Worm (Caenorhabditis elegans) whole organism, L4 larva: ENCODE results near the gene srh-140.
"Not testable (repeated sequence)": the region's sequence is repeated elsewhere in the genome, so short reads cannot be mapped to it uniquely, and the experiment has no call there.

Experiments
- F10B5.3 ChIP-seq: sonication (generic microtip); optimal IDR thresholded peaks from 2 replicates; lab custom pipeline; 2016; ENCODE audit warnings: mild to moderate bottlenecking, missing genetic modification characterization, missing compliant biosample characterization
- F49E8.2 ChIP-seq: sonication (generic microtip); optimal IDR thresholded peaks from 2 replicates; lab custom pipeline; 2016; ENCODE audit warnings: missing compliant biosample characterization, mild to moderate bottlenecking, missing genetic modification characterization, borderline replicate concordance
- Y105C5A.15 ChIP-seq: fragments of 200-800 bp; sonication (Bioruptor generic); IDR thresholded peaks from 2 replicates; pipeline ENCODE4 v1.3.6; 2022; ENCODE audit warnings: missing genetic modification characterization, missing compliant biosample characterization
- Y5F2A.4 ChIP-seq: fragments of 200-800 bp; sonication (Bioruptor generic); optimal IDR thresholded peaks from 2 replicates; lab custom pipeline; 2018; ENCODE audit warnings: mild to moderate bottlenecking, missing genetic modification characterization, missing compliant biosample characterization
- ZK337.2 ChIP-seq: fragments of 200-800 bp; sonication (Bioruptor generic); IDR thresholded peaks from 2 replicates; pipeline ENCODE4 v1.3.6; 2022; ENCODE audit warnings: missing genetic modification reagents, missing genetic modification characterization, missing compliant biosample characterization
- aha-1 ChIP-seq: fragments of 150-350 bp; peaks from one replicate; lab custom pipeline; 2014; ENCODE audit warnings: missing biosample characterization, missing genetic modification characterization
- aly-2 ChIP-seq: sonication (generic microtip); optimal IDR thresholded peaks from 2 replicates; lab custom pipeline; 2018; ENCODE audit warnings: missing biosample characterization, missing genetic modification characterization
- ama-1 ChIP-seq: fragments of 150-350 bp; optimal IDR thresholded peaks from 2 replicates; lab custom pipeline; 2014; ENCODE audit warnings: inconsistent platforms, mixed read lengths
- arid-1 ChIP-seq: fragments of 200-800 bp; sonication (Bioruptor generic); conservative IDR thresholded peaks from 2 replicates; pipeline ENCODE4 v1.3.6; 2022; ENCODE audit warnings: missing genetic modification reagents, missing genetic modification characterization, missing compliant biosample characterization
- attf-4 ChIP-seq: sonication (generic microtip); optimal IDR thresholded peaks from 3 replicates; lab custom pipeline; 2017; ENCODE audit warnings: missing biosample characterization, missing genetic modification characterization
- ceh-20 ChIP-seq: fragments of 200-800 bp; sonication (Bioruptor generic); IDR thresholded peaks from 2 replicates; pipeline ENCODE4 v1.3.6; 2022; ENCODE audit warnings: missing genetic modification reagents, missing genetic modification characterization, missing compliant biosample characterization
- ceh-32 ChIP-seq: sonication (generic microtip); optimal IDR thresholded peaks from 2 replicates; lab custom pipeline; 2016; ENCODE audit warnings: mild to moderate bottlenecking, missing genetic modification characterization, missing compliant biosample characterization; ENCODE audit not compliant: poor library complexity
- ceh-82 ChIP-seq: sonication (generic microtip); optimal IDR thresholded peaks from 2 replicates; lab custom pipeline; 2017; ENCODE audit warnings: missing biosample characterization, missing genetic modification characterization
- cey-2 ChIP-seq: sonication (generic microtip); optimal IDR thresholded peaks from 3 replicates; lab custom pipeline; 2017; ENCODE audit warnings: missing genetic modification characterization, mild to moderate bottlenecking, missing compliant biosample characterization, antibody characterized with exemption, borderline replicate concordance; ENCODE audit not compliant: insufficient read depth
- dmd-6 ChIP-seq: fragments of 200-800 bp; sonication (Bioruptor generic); IDR thresholded peaks from 2 replicates; pipeline ENCODE4 v1.3.6; 2022; ENCODE audit warnings: missing genetic modification reagents, missing genetic modification characterization, missing compliant biosample characterization
- dpl-1 ChIP-seq: fragments of 150-350 bp; optimal IDR thresholded peaks from 2 replicates; lab custom pipeline; 2014; ENCODE audit warnings: missing biosample characterization, missing genetic modification reagents, missing genetic modification characterization
- egl-27 ChIP-seq: sonication (generic microtip); optimal IDR thresholded peaks from 3 replicates; lab custom pipeline; 2017; ENCODE audit warnings: missing biosample characterization, missing genetic modification reagents, missing genetic modification characterization
- gei-8 ChIP-seq: fragments of 200-800 bp; sonication (Bioruptor generic); optimal IDR thresholded peaks from 2 replicates; lab custom pipeline; 2018; ENCODE audit warnings: mild to moderate bottlenecking, missing genetic modification characterization, missing compliant biosample characterization
- hlh-11 ChIP-seq: fragments of 200-800 bp; sonication (Bioruptor generic); optimal IDR thresholded peaks from 2 replicates; lab custom pipeline; 2018; ENCODE audit warnings: mild to moderate bottlenecking, missing genetic modification characterization, missing compliant biosample characterization
- lim-7 ChIP-seq: fragments of 200-800 bp; sonication (Bioruptor generic); IDR thresholded peaks from 2 replicates; pipeline ENCODE4 v1.3.6; 2022; ENCODE audit warnings: missing genetic modification characterization, missing compliant biosample characterization
- lin-13 ChIP-seq: fragments of 150-350 bp; optimal IDR thresholded peaks from 2 replicates; lab custom pipeline; 2014; ENCODE audit warnings: missing biosample characterization, missing genetic modification reagents, missing genetic modification characterization
- lin-29 ChIP-seq: fragments of 200-800 bp; sonication (Bioruptor generic); IDR thresholded peaks from 2 replicates; pipeline ENCODE4 v1.3.6; 2022; ENCODE audit warnings: missing genetic modification reagents, missing genetic modification characterization, missing compliant biosample characterization
- lsy-2 ChIP-seq, 2 experiments: fragments of 150-350 bp in 1 of 2; sonication (generic microtip) in 1 of 2; optimal IDR thresholded peaks; 2 replicates each; lab custom pipeline; 2014 to 2017; ENCODE audit warnings: missing biosample characterization in 2 of 2, missing genetic modification characterization in 2 of 2
- madf-9 ChIP-seq: fragments of 200-800 bp; sonication (Bioruptor generic); conservative IDR thresholded peaks from 2 replicates; pipeline ENCODE4 v1.3.6; 2022; ENCODE audit warnings: missing genetic modification reagents, missing genetic modification characterization, missing compliant biosample characterization
- mdl-1 ChIP-seq, 2 experiments: fragments of 150-350 bp in 1 of 2; sonication (generic microtip) in 1 of 2; optimal IDR thresholded peaks; 2 replicates each; lab custom pipeline; 2014 to 2017; ENCODE audit warnings: missing biosample characterization in 2 of 2, missing genetic modification characterization in 2 of 2
- mdt-29 ChIP-seq: fragments of 200-800 bp; sonication (Bioruptor generic); IDR thresholded peaks from 2 replicates; pipeline ENCODE4 v1.3.6; 2022; ENCODE audit warnings: missing genetic modification reagents, missing genetic modification characterization, missing compliant biosample characterization
- mxl-2 ChIP-seq: fragments of 200-800 bp; sonication (Bioruptor generic); conservative IDR thresholded peaks from 2 replicates; pipeline ENCODE4 v1.3.6; 2022; ENCODE audit warnings: missing genetic modification reagents, missing genetic modification characterization, missing compliant biosample characterization
- mxl-3 ChIP-seq: fragments of 200-800 bp; sonication (Bioruptor generic); optimal IDR thresholded peaks from 2 replicates; lab custom pipeline; 2018; ENCODE audit warnings: mild to moderate bottlenecking, missing genetic modification characterization, missing compliant biosample characterization
- nhr-11 ChIP-seq: fragments of 150-350 bp; optimal IDR thresholded peaks from 2 replicates; lab custom pipeline; 2014; ENCODE audit warnings: missing biosample characterization, missing genetic modification characterization
- nhr-237 ChIP-seq: sonication (generic microtip); optimal IDR thresholded peaks from 2 replicates; lab custom pipeline; 2017; ENCODE audit warnings: missing biosample characterization, missing genetic modification characterization
- nhr-42 ChIP-seq: fragments of 200-800 bp; sonication (Bioruptor generic); IDR thresholded peaks from 2 replicates; pipeline ENCODE4 v1.3.6; 2022; ENCODE audit warnings: missing genetic modification characterization, missing compliant biosample characterization
- nhr-48 ChIP-seq: sonication (generic microtip); optimal IDR thresholded peaks from 2 replicates; lab custom pipeline; 2016; ENCODE audit warnings: mild to moderate bottlenecking, missing genetic modification characterization, missing compliant biosample characterization
- saeg-2 ChIP-seq: fragments of 200-800 bp; sonication (Bioruptor generic); IDR thresholded peaks from 2 replicates; pipeline ENCODE4 v1.3.6; 2022; ENCODE audit warnings: missing genetic modification reagents, missing genetic modification characterization, missing compliant biosample characterization
- sdz-12 ChIP-seq: fragments of 200-800 bp; sonication (Bioruptor generic); optimal IDR thresholded peaks from 2 replicates; lab custom pipeline; 2018; ENCODE audit warnings: mild to moderate bottlenecking, missing genetic modification characterization, missing compliant biosample characterization
- set-16 ChIP-seq: fragments of 200-800 bp; sonication (Bioruptor generic); IDR thresholded peaks from 2 replicates; pipeline ENCODE4 v1.3.6; 2022; ENCODE audit warnings: missing genetic modification reagents, missing genetic modification characterization, missing compliant biosample characterization
- snpc-4 ChIP-seq: fragments of 150-350 bp; optimal IDR thresholded peaks from 2 replicates; lab custom pipeline; 2014; ENCODE audit warnings: missing biosample characterization, missing genetic modification characterization
- tra-1 ChIP-seq: fragments of 200-800 bp; sonication (Bioruptor generic); IDR thresholded peaks from 2 replicates; pipeline ENCODE4 v1.3.6; 2022; ENCODE audit warnings: missing genetic modification reagents, missing genetic modification characterization, missing compliant biosample characterization
- zfp-3 ChIP-seq: fragments of 200-800 bp; sonication (Bioruptor generic); conservative IDR thresholded peaks from 2 replicates; pipeline ENCODE4 v1.3.6; 2022; ENCODE audit warnings: missing genetic modification reagents, missing genetic modification characterization, missing compliant biosample characterization
- zip-2 ChIP-seq: fragments of 150-350 bp; optimal IDR thresholded peaks from 2 replicates; lab custom pipeline; 2014; ENCODE audit warnings: missing biosample characterization, missing genetic modification characterization
- ztf-11 ChIP-seq: fragments of 150-350 bp; optimal IDR thresholded peaks from 2 replicates; lab custom pipeline; 2014; ENCODE audit warnings: missing biosample characterization, missing genetic modification characterization

The srh-140 gene

DNA sequence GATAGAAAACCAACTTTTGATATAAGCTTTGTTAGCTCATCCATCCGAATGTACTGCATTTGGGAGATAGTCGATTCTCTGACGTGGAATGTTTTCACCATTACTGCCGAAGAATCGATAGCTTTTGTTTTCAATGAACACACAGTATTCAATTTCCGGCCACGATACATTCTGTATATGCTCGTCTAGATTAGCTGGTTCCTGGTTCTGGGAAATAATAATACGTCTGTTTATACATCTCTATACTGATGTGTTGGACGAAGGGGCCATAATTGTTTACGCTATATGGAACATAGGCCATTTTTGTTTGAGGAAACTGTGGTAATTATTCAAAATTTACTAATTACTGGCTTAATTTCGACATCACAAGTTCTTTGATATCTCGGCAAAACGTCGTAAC is 28.1 kb downstream of the srh-140 start, which contains the start of gene str-6:
Gene str-6 (minus strand): TSS at position 101 of the 400 bp plus-strand sequence.
- TF ChIP-seq ama-1 (lab: Kevin White, UChicago) = no peak
- TF ChIP-seq zip-2 (tag; lab: Kevin White, UChicago) = no peak
- no peak for TF ChIP-seq snpc-4 (tag; lab: Kevin White, UChicago)
- no peak for TF ChIP-seq F10B5.3 (tag; lab: Kevin White, UChicago)
- TF ChIP-seq, all 104 proteins: peak for 0

DNA sequence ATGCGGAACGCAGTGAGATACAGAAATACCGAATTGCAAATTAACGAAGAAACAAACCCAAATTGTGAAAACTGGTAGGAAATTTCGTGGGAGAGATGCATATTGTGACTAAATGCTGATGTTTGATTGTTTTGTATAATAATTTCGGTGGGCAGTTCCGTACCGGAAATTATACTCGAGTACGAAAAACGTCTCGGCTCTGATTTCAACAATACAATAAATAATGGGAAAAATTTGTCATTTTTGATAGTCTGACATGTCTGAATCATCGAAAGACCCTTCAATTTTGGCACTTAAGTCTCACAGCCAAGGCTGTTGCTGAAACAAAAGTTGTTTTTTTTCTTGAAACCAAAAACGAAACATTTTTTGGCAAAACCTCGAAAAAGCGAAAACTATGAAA is 30.1 kb downstream of the srh-140 start, which contains the start of gene str-43:
Gene str-43 (minus strand): TSS at position 101 of the 400 bp plus-strand sequence.
- no peak for TF ChIP-seq attf-4 (tag; lab: Kevin White, UChicago)
- no peak for TF ChIP-seq nhr-11 (tag; lab: Kevin White, UChicago)
- no peak for TF ChIP-seq nhr-48 (tag; lab: Kevin White, UChicago)
- no peak for TF ChIP-seq hlh-11 (tag; lab: Kevin White, UChicago)
- TF ChIP-seq Y5F2A.4 = no peak
- TF ChIP-seq mdl-1 (tag; optimal IDR thresholded peaks at IDR 0.05; lab: Kevin White, UChicago) = no peak
- TF ChIP-seq ceh-82 (tag; lab: Kevin White, UChicago) = no peak
- no peak for TF ChIP-seq saeg-2 (GFP tag; lab: Robert Waterston, UW)
- no peak for TF ChIP-seq mdt-29 (GFP tag; lab: Robert Waterston, UW)
- TF ChIP-seq aly-2 (tag; lab: Kevin White, UChicago) = no peak
- TF ChIP-seq ceh-20 (GFP tag; lab: Robert Waterston, UW) = no peak
- no peak for TF ChIP-seq tra-1 (GFP tag; lab: Robert Waterston, UW)
- no peak for TF ChIP-seq nhr-42
- no peak for TF ChIP-seq Y105C5A.15 (GFP tag; lab: Robert Waterston, UW)
- TF ChIP-seq ceh-32 (tag; lab: Kevin White, UChicago) = no peak

DNA sequence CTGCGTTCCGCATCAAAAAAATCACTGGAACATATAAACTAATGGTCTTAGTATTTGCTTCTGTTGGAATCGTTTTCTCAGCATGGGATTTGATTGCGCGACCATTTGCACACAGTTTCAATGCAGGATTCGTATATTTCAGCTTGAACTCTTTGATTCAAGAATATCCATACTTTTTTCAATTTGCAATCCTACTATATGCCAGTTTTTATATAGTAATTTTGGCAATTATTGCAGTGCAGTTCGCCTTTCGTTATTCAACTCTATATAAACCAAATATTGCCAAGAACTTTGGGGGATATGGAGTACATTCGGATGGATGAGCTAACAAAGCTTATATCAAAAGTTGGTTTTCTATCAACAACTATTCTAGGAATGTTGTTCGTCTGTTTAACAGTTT is 31.0 kb downstream of the srh-140 start, which contains the start of gene str-5:
Gene str-5 (plus strand): TSS at position 301 of the 400 bp plus-strand sequence.
- not testable (repeated sequence) for TF ChIP-seq zfp-3 (GFP tag; lab: Robert Waterston, UW); ama-1 (lab: Kevin White, UChicago); sdz-12

DNA sequence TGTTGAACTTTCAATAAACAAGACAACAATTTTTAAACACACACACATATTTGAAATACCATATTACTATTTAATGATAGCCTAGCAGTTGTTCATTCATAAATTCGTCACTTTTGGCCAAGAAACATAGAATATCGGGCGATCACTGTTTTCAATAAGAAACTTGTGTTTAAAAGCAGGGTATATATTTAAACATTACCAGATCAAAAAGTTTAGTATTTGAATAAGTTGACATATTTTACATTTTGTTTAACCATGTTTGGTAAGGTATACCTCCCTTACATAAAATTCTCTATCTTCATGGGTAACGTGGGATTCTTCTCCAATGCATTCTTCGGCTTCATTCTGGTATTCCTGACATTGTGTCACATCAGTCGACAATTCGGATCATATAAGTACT is 32.7 kb downstream of the srh-140 start, which contains the start of gene str-8:
Gene str-8 (plus strand): TSS at position 301 of the 400 bp plus-strand sequence.
- TF ChIP-seq lsy-2 (tag; optimal IDR thresholded peaks at IDR 0.05; lab: Kevin White, UChicago); mxl-2 (GFP tag; lab: Robert Waterston, UW); gei-8 (GFP tag; lab: Kevin White, UChicago): not testable (repeated sequence)

DNA sequence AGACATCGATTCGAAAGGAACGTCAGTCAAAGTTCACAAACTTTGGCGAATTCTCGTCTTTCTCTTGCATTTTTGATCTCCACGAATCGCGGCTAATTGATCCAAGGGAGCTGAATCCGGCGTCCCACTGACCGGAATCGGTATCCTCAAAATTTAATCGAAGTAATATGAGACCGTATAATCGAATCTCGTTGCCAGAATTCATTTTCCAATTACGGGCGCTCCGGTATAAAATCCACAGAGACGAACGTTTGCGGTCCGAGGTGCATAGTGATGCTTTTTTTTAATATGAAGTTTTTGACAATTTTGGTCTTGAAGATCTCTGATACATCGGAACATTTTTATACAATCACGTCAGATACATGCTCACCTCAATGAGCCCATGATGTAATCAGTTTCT is 35.7 kb downstream of the srh-140 start:
- TF ChIP-seq F49E8.2 (tag; lab: Kevin White, UChicago) = no peak
- peak; percentile 92 for TF ChIP-seq aha-1

DNA sequence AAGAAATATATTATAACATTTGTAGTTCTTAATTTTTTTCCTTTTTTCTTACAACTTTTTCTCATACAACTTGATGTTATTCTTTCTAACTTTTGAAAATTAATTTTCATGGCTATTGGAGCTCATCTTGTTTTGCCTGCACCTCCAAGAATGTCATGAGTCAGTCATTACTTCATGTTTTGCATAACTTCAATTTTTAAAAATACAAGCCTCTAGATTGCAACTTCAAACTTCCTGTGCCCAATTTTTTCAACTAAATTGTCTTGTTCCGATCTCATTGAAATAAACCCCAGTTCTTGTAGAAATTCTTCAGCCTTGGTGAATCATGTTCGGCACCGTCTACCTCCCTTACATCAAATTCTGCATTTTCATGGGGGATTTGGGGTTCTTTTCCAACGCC is 36.5 kb downstream of the srh-140 start, which contains the start of gene str-9:
Gene str-9 (plus strand): TSS at position 301 of the 400 bp plus-strand sequence.
- TF ChIP-seq ZK337.2 (GFP tag; lab: Robert Waterston, UW) = no peak
- TF ChIP-seq mxl-3 = no peak
- TF ChIP-seq snpc-4 (tag; lab: Kevin White, UChicago) = no peak
- TF ChIP-seq mdt-29 (GFP tag; lab: Robert Waterston, UW) = no peak
- no peak for TF ChIP-seq lim-7 (GFP tag; lab: Robert Waterston, UW)
- no peak for TF ChIP-seq lin-29 (GFP tag; lab: Robert Waterston, UW)
- TF ChIP-seq arid-1 (GFP tag; lab: Robert Waterston, UW) = no peak
- TF ChIP-seq dmd-6 = no peak
- TF ChIP-seq egl-27 = no peak
- TF ChIP-seq ztf-11 = no peak
- TF ChIP-seq cey-2 (tag; lab: Kevin White, UChicago) = no peak
- TF ChIP-seq madf-9 (GFP tag; lab: Robert Waterston, UW) = no peak
- TF ChIP-seq dpl-1 (GFP tag; lab: Kevin White, UChicago) = no peak
- no peak for TF ChIP-seq nhr-237 (tag; lab: Kevin White, UChicago)
- no peak for TF ChIP-seq lin-13 (GFP tag; lab: Kevin White, UChicago)
- TF ChIP-seq set-16 (GFP tag; lab: Robert Waterston, UW) = no peak
